Worm (Caenorhabditis elegans) whole organism, L1 larva: ENCODE measurements around the gene C52B9.8.
"Not testable (repeated sequence)": the region's sequence is repeated elsewhere in the genome, so short reads cannot be mapped to it uniquely, and the experiment has no call there.

Experiments
- C04F5.9 ChIP-seq: sonication (generic microtip); optimal IDR thresholded peaks from 2 replicates; lab custom pipeline; 2016; ENCODE audit warnings: missing genetic modification characterization, missing compliant biosample characterization
- C16A3.4 ChIP-seq: fragments of 150-350 bp; optimal IDR thresholded peaks from 2 replicates; lab custom pipeline; 2014; ENCODE audit warnings: missing biosample characterization, missing genetic modification characterization
- C34B4.2 ChIP-seq: sonication (generic microtip); optimal IDR thresholded peaks from 2 replicates; lab custom pipeline; 2017; ENCODE audit warnings: mild to moderate bottlenecking, missing genetic modification characterization, missing compliant biosample characterization
- Y116A8C.19 ChIP-seq: sonication (generic microtip); optimal IDR thresholded peaks from 2 replicates; lab custom pipeline; 2016; ENCODE audit warnings: missing compliant biosample characterization, missing genetic modification characterization, borderline replicate concordance
- aha-1 ChIP-seq: fragments of 150-350 bp; optimal IDR thresholded peaks from 2 replicates; lab custom pipeline; 2014; ENCODE audit warnings: missing biosample characterization, missing genetic modification characterization
- alr-1 ChIP-seq: fragments of 200-800 bp; sonication (Bioruptor generic); optimal IDR thresholded peaks from 2 replicates; lab custom pipeline; 2018; ENCODE audit warnings: borderline replicate concordance, mild to moderate bottlenecking, missing genetic modification characterization, missing compliant biosample characterization
- ceh-63 ChIP-seq: fragments of 200-800 bp; sonication (Bioruptor generic); optimal IDR thresholded peaks from 2 replicates; lab custom pipeline; 2018; ENCODE audit warnings: mild to moderate bottlenecking, missing genetic modification characterization, missing compliant biosample characterization
- ceh-82 ChIP-seq, 3 experiments: fragments of 150-350 bp in 1 of 3; sonication (generic microtip) in 2 of 3; optimal IDR thresholded peaks; 2 replicates each; lab custom pipeline; 2014 to 2017; ENCODE audit warnings: missing biosample characterization in 3 of 3, missing genetic modification characterization in 3 of 3
- dsc-1 ChIP-seq: sonication (generic microtip); optimal IDR thresholded peaks from 2 replicates; lab custom pipeline; 2016; ENCODE audit warnings: mild to moderate bottlenecking, missing genetic modification characterization, missing compliant biosample characterization
- egl-27 ChIP-seq, 2 experiments: fragments of 150-350 bp in 1 of 2; sonication (generic microtip); optimal IDR thresholded peaks; 3 replicates each; lab custom pipeline; 2017 to 2018; ENCODE audit warnings: missing biosample characterization in 2 of 2, missing genetic modification characterization in 2 of 2, missing genetic modification reagents in 2 of 2
- elt-2 ChIP-seq: sonication (generic microtip); optimal IDR thresholded peaks from 2 replicates; lab custom pipeline; 2016; ENCODE audit warnings: missing genetic modification characterization, mild to moderate bottlenecking, inconsistent platforms, missing compliant biosample characterization, missing genetic modification reagents
- ets-5 ChIP-seq: fragments of 200-800 bp; sonication (Bioruptor generic); IDR thresholded peaks from 2 replicates; pipeline ENCODE4 v1.3.6; 2022; ENCODE audit warnings: missing genetic modification characterization, missing compliant biosample characterization
- fos-1 ChIP-seq: fragments of 150-350 bp; optimal IDR thresholded peaks from 2 replicates; lab custom pipeline; 2014; ENCODE audit warnings: missing biosample characterization, missing genetic modification characterization
- hlh-17 ChIP-seq: fragments of 200-800 bp; sonication (Bioruptor generic); optimal IDR thresholded peaks from 2 replicates; lab custom pipeline; 2018; ENCODE audit warnings: missing genetic modification characterization, mild to moderate bottlenecking, missing compliant biosample characterization, moderate library complexity, borderline replicate concordance
- hlh-4 ChIP-seq: sonication (generic microtip); optimal IDR thresholded peaks from 2 replicates; lab custom pipeline; 2016; ENCODE audit warnings: mild to moderate bottlenecking, missing genetic modification characterization, missing compliant biosample characterization
- hpl-2 ChIP-seq: fragments of 150-350 bp; optimal IDR thresholded peaks from 2 replicates; lab custom pipeline; 2014; ENCODE audit warnings: missing biosample characterization, missing genetic modification reagents, missing genetic modification characterization
- lin-13 ChIP-seq: fragments of 150-350 bp; optimal IDR thresholded peaks from 2 replicates; lab custom pipeline; 2014; ENCODE audit warnings: missing biosample characterization, missing genetic modification reagents, missing genetic modification characterization
- lin-35 ChIP-seq, 2 experiments: fragments of 150-350 bp; optimal IDR thresholded peaks; 2 replicates each; lab custom pipeline; 2014; ENCODE audit warnings: missing biosample characterization in 2 of 2, missing genetic modification characterization in 2 of 2, missing genetic modification reagents in 2 of 2
- lin-39 ChIP-seq: fragments of 150-350 bp; optimal IDR thresholded peaks from 2 replicates; lab custom pipeline; 2014; ENCODE audit warnings: missing biosample characterization, missing genetic modification reagents, missing genetic modification characterization
- lsy-2 ChIP-seq, 2 experiments: fragments of 150-350 bp; optimal IDR thresholded peaks; 2 replicates each; lab custom pipeline; 2014; ENCODE audit warnings: missing biosample characterization in 2 of 2, missing genetic modification characterization in 2 of 2
- mef-2 ChIP-seq: fragments of 150-350 bp; optimal IDR thresholded peaks from 2 replicates; lab custom pipeline; 2014; ENCODE audit warnings: missing biosample characterization, missing genetic modification characterization
- nhr-19 ChIP-seq: fragments of 200-800 bp; sonication (Bioruptor generic); conservative IDR thresholded peaks from 2 replicates; pipeline ENCODE4 v1.3.6; 2022; ENCODE audit warnings: missing genetic modification characterization, missing compliant biosample characterization
- nhr-20 ChIP-seq: sonication (generic microtip); optimal IDR thresholded peaks from 2 replicates; lab custom pipeline; 2016; ENCODE audit warnings: mild to moderate bottlenecking, missing genetic modification characterization, missing compliant biosample characterization
- nhr-28 ChIP-seq: fragments of 150-350 bp; optimal IDR thresholded peaks from 2 replicates; lab custom pipeline; 2014; ENCODE audit warnings: missing biosample characterization, missing genetic modification characterization
- nhr-47 ChIP-seq: sonication (generic microtip); optimal IDR thresholded peaks from 2 replicates; lab custom pipeline; 2016; ENCODE audit warnings: mild to moderate bottlenecking, missing genetic modification characterization, moderate library complexity, missing compliant biosample characterization
- nhr-71 ChIP-seq: sonication (generic microtip); optimal IDR thresholded peaks from 2 replicates; lab custom pipeline; 2016; ENCODE audit warnings: mild to moderate bottlenecking, missing genetic modification characterization, moderate library complexity, missing compliant biosample characterization
- nhr-76 ChIP-seq: sonication (generic microtip); optimal IDR thresholded peaks from 2 replicates; lab custom pipeline; 2017; ENCODE audit warnings: missing biosample characterization, missing genetic modification characterization
- nhr-84 ChIP-seq: sonication (generic microtip); optimal IDR thresholded peaks from 2 replicates; lab custom pipeline; 2017; ENCODE audit warnings: missing biosample characterization, missing genetic modification characterization
- nhr-85 ChIP-seq: sonication (generic microtip); peaks from one replicate; lab custom pipeline; 2016; ENCODE audit warnings: missing genetic modification characterization, inconsistent platforms, missing compliant biosample characterization
- pag-3 ChIP-seq: sonication (generic microtip); optimal IDR thresholded peaks from 2 replicates; lab custom pipeline; 2017; ENCODE audit warnings: missing genetic modification characterization, mild to moderate bottlenecking, missing compliant biosample characterization, antibody characterized with exemption, borderline replicate concordance; ENCODE audit not compliant: insufficient read depth
- skn-1 ChIP-seq: fragments of 150-350 bp; optimal IDR thresholded peaks from 2 replicates; lab custom pipeline; 2014; ENCODE audit warnings: missing biosample characterization, missing genetic modification characterization
- snpc-4 ChIP-seq: fragments of 150-350 bp; optimal IDR thresholded peaks from 2 replicates; lab custom pipeline; 2014; ENCODE audit warnings: missing biosample characterization, missing genetic modification characterization
- sox-4 ChIP-seq: sonication (generic microtip); optimal IDR thresholded peaks from 2 replicates; lab custom pipeline; 2016; ENCODE audit warnings: missing genetic modification characterization, missing compliant biosample characterization
- swsn-7 ChIP-seq: sonication (generic microtip); optimal IDR thresholded peaks from 2 replicates; lab custom pipeline; 2016; ENCODE audit warnings: missing genetic modification characterization, missing compliant biosample characterization
- unc-30 ChIP-seq: sonication (generic microtip); optimal IDR thresholded peaks from 2 replicates; lab custom pipeline; 2017; ENCODE audit warnings: missing biosample characterization, missing genetic modification characterization

C52B9.8 gene

ce11 chrX:4350198-4350597 lies 38.6 kb upstream of the C52B9.8 start, which contains the start of gene F14H12.2:
Gene F14H12.2 (plus strand): TSS chrX:4350498.
- TF ChIP-seq lsy-2 (tag; optimal IDR thresholded peaks at IDR 0.05; lab: Kevin White, UChicago) (no peak), hpl-2 (GFP tag; lab: Kevin White, UChicago) (no peak), nhr-47 (tag; lab: Kevin White, UChicago) (no peak), C04F5.9 (no peak), aha-1 (tag; lab: Kevin White, UChicago) (no peak), ets-5 (GFP tag; lab: Robert Waterston, UW) (no peak), pag-3 (tag; lab: Kevin White, UChicago) (no peak), unc-30 (no peak), elt-2 (tag; lab: Kevin White, UChicago) (no peak)
- TF ChIP-seq, all 84 proteins: peak for 0

- peak; percentile 12 for TF ChIP-seq nhr-85 (tag; lab: Kevin White, UChicago)
- TF ChIP-seq Y116A8C.19 (tag; lab: Kevin White, UChicago): no peak
- no peak for TF ChIP-seq sox-4 (tag; lab: Kevin White, UChicago)
- TF ChIP-seq nhr-28 (tag; lab: Kevin White, UChicago): no peak
- TF ChIP-seq egl-27 (tag; optimal IDR thresholded peaks at IDR 0.05; lab: Kevin White, UChicago): no peak
- no peak for TF ChIP-seq dsc-1 (tag; lab: Kevin White, UChicago)
Observed at ce11 chrX:4343915-4344314, 32.3 kb upstream of the C52B9.8 start, which contains the start of gene F14H12.3. Gene F14H12.3 (plus strand): TSS chrX:4344215.

ce11 chrX:4342730-4343129 lies 31.2 kb upstream of the C52B9.8 start:
- no peak for TF ChIP-seq nhr-71 (tag; lab: Kevin White, UChicago)
- peak; percentile 60 for TF ChIP-seq skn-1 (tag; lab: Kevin White, UChicago)

ce11 chrX:4339332-4339731 lies 27.8 kb upstream of the C52B9.8 start, which contains the start of gene cst-1:
Gene cst-1 (plus strand): TSS chrX:4339632.
- not testable (repeated sequence) for TF ChIP-seq lin-13 (GFP tag; lab: Kevin White, UChicago); lin-35 (GFP tag; optimal IDR thresholded peaks at IDR 0.05; lab: Kevin White, UChicago); lsy-2 (tag; optimal IDR thresholded peaks at IDR 0.05; lab: Kevin White, UChicago)

ce11 chrX:4335950-4336349 lies 24.4 kb upstream of the C52B9.8 start, which contains the start of gene cst-2:
Gene cst-2 (minus strand): TSS chrX:4336050.
- not testable (repeated sequence) for TF ChIP-seq lin-39 (tag; lab: Kevin White, UChicago); C16A3.4 (tag; lab: Kevin White, UChicago); C04F5.9

ce11 chrX:4332305-4332704 lies 20.7 kb upstream of the C52B9.8 start, which contains the start of gene C24A8.6:
Gene C24A8.6 (minus strand): TSS chrX:4332405.
- not testable (repeated sequence) for TF ChIP-seq nhr-20; nhr-71 (tag; lab: Kevin White, UChicago); fos-1

- no peak for TF ChIP-seq ceh-82 (tag; optimal IDR thresholded peaks at IDR 0.05; lab: Kevin White, UChicago)
- no peak for TF ChIP-seq mef-2
- TF ChIP-seq ceh-63 (GFP tag; lab: Kevin White, UChicago): no peak
- TF ChIP-seq nhr-76 (tag; lab: Kevin White, UChicago): no peak
- no peak for TF ChIP-seq C04F5.9
- no peak for TF ChIP-seq hpl-2 (GFP tag; lab: Kevin White, UChicago)
- TF ChIP-seq swsn-7 (tag; lab: Kevin White, UChicago): no peak
- no peak for TF ChIP-seq C34B4.2 (tag; lab: Kevin White, UChicago)
- TF ChIP-seq nhr-84: no peak
- no peak for TF ChIP-seq nhr-19
- TF ChIP-seq hlh-17 (GFP tag; lab: Kevin White, UChicago): no peak
- no peak for TF ChIP-seq alr-1 (tag; lab: Kevin White, UChicago)
- no peak for TF ChIP-seq snpc-4 (tag; lab: Kevin White, UChicago)
- no peak for TF ChIP-seq hlh-4
- TF ChIP-seq unc-30: no peak
Observed at ce11 chrX:4328816-4329215, 17.2 kb upstream of the C52B9.8 start, which contains the start of gene C24A8.5. Gene C24A8.5 (minus strand): TSS chrX:4328916.
